Fruit fly (Drosophila melanogaster): ENCODE data around the gene Fit1.

Gene Fit1

DNA sequence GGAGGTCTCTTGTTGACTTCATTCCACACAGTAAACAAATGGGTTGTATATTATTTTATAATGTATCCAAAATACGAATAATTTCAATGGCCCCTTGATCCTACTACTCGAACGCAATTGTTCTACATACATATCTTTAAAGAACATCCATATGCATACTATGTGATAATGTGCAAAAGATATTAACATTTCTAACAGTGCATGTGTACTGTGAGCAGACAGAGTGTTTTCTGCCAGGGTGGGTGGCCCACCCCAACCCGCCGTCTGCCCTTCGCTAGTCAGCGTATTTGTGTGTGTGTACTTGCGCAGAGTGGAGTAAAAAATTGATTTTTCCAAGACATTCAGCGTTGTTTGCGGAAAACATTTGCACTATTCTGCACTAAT lies 32.4 kb upstream of the Fit1 start (continued):
- TF ChIP-seq CG1603 (tag; optimal IDR thresholded peaks at IDR 0.05) (peak; percentile 90), kah (GFP tag; optimal IDR thresholded peaks at IDR 0.05) (no peak), CG4854 (GFP tag; optimal IDR thresholded peaks at IDR 0.05) (no peak), CG12391 (tag; optimal IDR thresholded peaks at IDR 0.05) (peak; percentile 55), CG9932 (GFP tag; IDR thresholded peaks at IDR 0.05) (peak; percentile 64), Stat92E (GFP tag; optimal IDR thresholded peaks at IDR 0.05) (no peak), abd-A (tag; optimal IDR thresholded peaks at IDR 0.05) (no peak), CG33557 (GFP tag; optimal IDR thresholded peaks at IDR 0.05) (no peak), Hr3 (GFP tag; optimal IDR thresholded peaks at IDR 0.05) (no peak), CG2199 (GFP tag; IDR thresholded peaks at IDR 0.05) (peak; percentile 76; the same call in 1 of the 3 replicates), CG2712 (tag; optimal IDR thresholded peaks at IDR 0.05) (peak; percentile 59), HLH3B (GFP tag; IDR thresholded peaks at IDR 0.05) (peak; percentile 82), sr (GFP tag; IDR thresholded peaks at IDR 0.05) (peak; percentile 34; the same call in 1 of the 3 replicates), dimm (GFP tag; IDR thresholded peaks at IDR 0.05) (0 out of 2 replicates have a peak, but pooled peaks have one; percentile 28), Usf (GFP tag; optimal IDR thresholded peaks at IDR 0.05) (no peak), CG17829 (tag; optimal IDR thresholded peaks at IDR 0.05) (no peak), CG10431 (GFP tag; optimal IDR thresholded peaks at IDR 0.05) (no peak), nau (GFP tag; optimal IDR thresholded peaks at IDR 0.05) (no peak), CG10209 (GFP tag; optimal IDR thresholded peaks at IDR 0.05) (no peak), CG34376 (GFP tag; optimal IDR thresholded peaks at IDR 0.05) (no peak), crc (GFP tag; optimal IDR thresholded peaks at IDR 0.05) (no peak), eve (GFP tag; optimal IDR thresholded peaks at IDR 0.05) (peak in 1 of 2 experiments; percentile 72), Atf-2 (GFP tag; optimal IDR thresholded peaks at IDR 0.05) (no peak), sens (GFP tag) (no peak), CG13624 (GFP tag; optimal IDR thresholded peaks at IDR 0.05) (no peak), Taf1 (GFP tag; IDR thresholded peaks at IDR 0.05) (peak; percentile 54; the same call in 1 of the 2 replicates), ash1 (GFP tag; optimal IDR thresholded peaks at IDR 0.05) (no peak), jigr1 (GFP tag; IDR thresholded peaks at IDR 0.05) (peak; percentile 51; the same call in 2 of the 3 replicates), CG10654 (GFP tag; optimal IDR thresholded peaks at IDR 0.05) (peak; percentile 50), Hmx (GFP tag; optimal IDR thresholded peaks at IDR 0.05) (peak; percentile 6), ken (GFP tag; IDR thresholded peaks at IDR 0.05) (peak; percentile 70; the same call in 2 of the 3 replicates), hbn (GFP tag; IDR thresholded peaks at IDR 0.05; ENCODE audit: partially characterized antibody) (no peak), hkb (optimal IDR thresholded peaks at IDR 0.05) (no peak), hkb (GFP tag; IDR thresholded peaks at IDR 0.05) (peak; percentile 80), CG30020 (tag; optimal IDR thresholded peaks at IDR 0.05) (no peak), CG9609 (GFP tag; optimal IDR thresholded peaks at IDR 0.05) (peak; percentile 45), tna (GFP tag; IDR thresholded peaks at IDR 0.05; ENCODE audit: partially characterized antibody) (no peak), Lhr (GFP tag; optimal IDR thresholded peaks at IDR 0.05) (no peak), CG3838 (GFP tag; optimal IDR thresholded peaks at IDR 0.05) (no peak), chn (GFP tag; optimal IDR thresholded peaks at IDR 0.05) (peak; percentile 23), Rfx (GFP tag; IDR thresholded peaks at IDR 0.05) (peak; percentile 80), CG15514 (GFP tag; optimal IDR thresholded peaks at IDR 0.05) (peak; percentile 50), usp (GFP tag; optimal IDR thresholded peaks at IDR 0.05) (no peak), grn (GFP tag; optimal IDR thresholded peaks at IDR 0.05) (no peak), Med (GFP tag) (peak; percentile 90), bsh (GFP tag; optimal IDR thresholded peaks at IDR 0.05) (peak; percentile 76), pb (GFP tag; optimal IDR thresholded peaks at IDR 0.05) (no peak), Rx (GFP tag; IDR thresholded peaks at IDR 0.05) (peak; percentile 68), org-1 (GFP tag; optimal IDR thresholded peaks at IDR 0.05) (no peak), CG4424 (GFP tag; optimal IDR thresholded peaks at IDR 0.05) (peak; percentile 22), ERR (GFP tag; optimal IDR thresholded peaks at IDR 0.05) (no peak), CG6683 (GFP tag; optimal IDR thresholded peaks at IDR 0.05) (peak; percentile 7)
